Worm (Caenorhabditis elegans) whole organism, L4 larva: Measurements from ENCODE around the gene ZC487.2.
A peak's percentile ranks its signal among the peaks of the same experiment; 100 is the strongest.

Source experiments
- D1046.2 ChIP-seq: fragments of 200-800 bp; sonication (Bioruptor generic); IDR thresholded peaks from 2 replicates; pipeline ENCODE4 v1.3.6; 2022; ENCODE audit warnings: missing genetic modification characterization, missing compliant biosample characterization
- F37D6.2 ChIP-seq: sonication (generic microtip); optimal IDR thresholded peaks from 2 replicates; lab custom pipeline; 2016; ENCODE audit warnings: mild to moderate bottlenecking, missing genetic modification characterization, missing compliant biosample characterization
- F44E2.7 ChIP-seq: fragments of 200-800 bp; sonication (Bioruptor generic); IDR thresholded peaks from 2 replicates; pipeline ENCODE4 v2.1.2; 2022; ENCODE audit warnings: missing genetic modification characterization, missing compliant biosample characterization
- T26A8.4 ChIP-seq: fragments of 200-800 bp; sonication (Bioruptor generic); IDR thresholded peaks from 2 replicates; pipeline ENCODE4 v1.3.6; 2022; ENCODE audit warnings: missing genetic modification characterization, missing compliant biosample characterization
- Y75B8A.6 ChIP-seq: fragments of 200-800 bp; sonication (Bioruptor generic); IDR thresholded peaks from 2 replicates; pipeline ENCODE4 v1.3.6; 2022; ENCODE audit warnings: missing genetic modification reagents, missing genetic modification characterization, missing compliant biosample characterization
- aha-1 ChIP-seq: fragments of 150-350 bp; peaks from one replicate; lab custom pipeline; 2014; ENCODE audit warnings: missing biosample characterization, missing genetic modification characterization
- arid-1 ChIP-seq: fragments of 200-800 bp; sonication (Bioruptor generic); conservative IDR thresholded peaks from 2 replicates; pipeline ENCODE4 v1.3.6; 2022; ENCODE audit warnings: missing genetic modification reagents, missing genetic modification characterization, missing compliant biosample characterization
- attf-4 ChIP-seq: sonication (generic microtip); optimal IDR thresholded peaks from 3 replicates; lab custom pipeline; 2017; ENCODE audit warnings: missing biosample characterization, missing genetic modification characterization
- ceh-62 ChIP-seq: sonication (generic microtip); optimal IDR thresholded peaks from 2 replicates; lab custom pipeline; 2017; ENCODE audit warnings: missing biosample characterization, missing genetic modification characterization
- ceh-82 ChIP-seq: sonication (generic microtip); optimal IDR thresholded peaks from 2 replicates; lab custom pipeline; 2017; ENCODE audit warnings: missing biosample characterization, missing genetic modification characterization
- ces-1 ChIP-seq: fragments of 150-350 bp; sonication (generic microtip); optimal IDR thresholded peaks from 4 replicates; lab custom pipeline; 2014; ENCODE audit warnings: missing biosample characterization, missing genetic modification reagents, missing genetic modification characterization
- daf-12 ChIP-seq: fragments of 150-350 bp; optimal IDR thresholded peaks from 2 replicates; lab custom pipeline; 2014; ENCODE audit warnings: missing biosample characterization, missing genetic modification reagents, missing genetic modification characterization
- daf-8 ChIP-seq: fragments of 200-800 bp; sonication (Bioruptor generic); IDR thresholded peaks from 2 replicates; pipeline ENCODE4 v1.3.6; 2022; ENCODE audit warnings: missing genetic modification characterization, missing compliant biosample characterization
- dpl-1 ChIP-seq: fragments of 150-350 bp; optimal IDR thresholded peaks from 2 replicates; lab custom pipeline; 2014; ENCODE audit warnings: missing biosample characterization, missing genetic modification reagents, missing genetic modification characterization
- duxl-1 ChIP-seq: sonication (generic microtip); optimal IDR thresholded peaks from 2 replicates; lab custom pipeline; 2016; ENCODE audit warnings: mild to moderate bottlenecking, missing genetic modification characterization, moderate library complexity, missing compliant biosample characterization; ENCODE audit not compliant: poor library complexity
- dve-1 ChIP-seq: sonication (generic microtip); optimal IDR thresholded peaks from 2 replicates; lab custom pipeline; 2017; ENCODE audit warnings: antibody characterized with exemption, mild to moderate bottlenecking, missing genetic modification characterization, missing compliant biosample characterization; ENCODE audit not compliant: insufficient read depth
- fos-1 ChIP-seq: fragments of 150-350 bp; optimal IDR thresholded peaks from 2 replicates; lab custom pipeline; 2014; ENCODE audit warnings: missing biosample characterization, missing genetic modification characterization
- gei-8 ChIP-seq: fragments of 200-800 bp; sonication (Bioruptor generic); optimal IDR thresholded peaks from 2 replicates; lab custom pipeline; 2018; ENCODE audit warnings: mild to moderate bottlenecking, missing genetic modification characterization, missing compliant biosample characterization
- hif-1 ChIP-seq, 2 experiments: sonication (generic microtip); optimal IDR thresholded peaks; 2 replicates each; lab custom pipeline; 2016 to 2017; ENCODE audit warnings: missing compliant biosample characterization in 2 of 2, missing genetic modification characterization in 2 of 2, missing genetic modification reagents in 2 of 2, missing genotype in 2 of 2, mild to moderate bottlenecking in 1 of 2
- hmg-1.1 ChIP-seq: fragments of 200-800 bp; sonication (Bioruptor generic); IDR thresholded peaks from 2 replicates; pipeline ENCODE4 v1.3.6; 2022; ENCODE audit warnings: missing genetic modification reagents, missing genetic modification characterization, missing compliant biosample characterization
- jun-1 ChIP-seq: fragments of 150-350 bp; optimal IDR thresholded peaks from 2 replicates; lab custom pipeline; 2014; ENCODE audit warnings: missing biosample characterization, missing genetic modification reagents, missing genetic modification characterization
- lim-7 ChIP-seq: fragments of 200-800 bp; sonication (Bioruptor generic); IDR thresholded peaks from 2 replicates; pipeline ENCODE4 v1.3.6; 2022; ENCODE audit warnings: missing genetic modification characterization, missing compliant biosample characterization
- lin-1 ChIP-seq: fragments of 200-800 bp; sonication (Bioruptor generic); IDR thresholded peaks from 2 replicates; pipeline ENCODE4 v1.3.6; 2022; ENCODE audit warnings: missing genetic modification reagents, missing genetic modification characterization, missing compliant biosample characterization
- lin-13 ChIP-seq: fragments of 150-350 bp; optimal IDR thresholded peaks from 2 replicates; lab custom pipeline; 2014; ENCODE audit warnings: missing biosample characterization, missing genetic modification reagents, missing genetic modification characterization
- lin-15B ChIP-seq: fragments of 150-350 bp; sonication (generic microtip); optimal IDR thresholded peaks from 3 replicates; lab custom pipeline; 2014; ENCODE audit warnings: missing biosample characterization, missing genetic modification characterization
- lin-29 ChIP-seq: fragments of 200-800 bp; sonication (Bioruptor generic); IDR thresholded peaks from 2 replicates; pipeline ENCODE4 v1.3.6; 2022; ENCODE audit warnings: missing genetic modification reagents, missing genetic modification characterization, missing compliant biosample characterization
- lin-39 ChIP-seq: fragments of 150-350 bp; optimal IDR thresholded peaks from 2 replicates; lab custom pipeline; 2014; ENCODE audit warnings: missing biosample characterization, missing genetic modification reagents, missing genetic modification characterization
- lsy-2 ChIP-seq, 2 experiments: fragments of 150-350 bp in 1 of 2; sonication (generic microtip) in 1 of 2; optimal IDR thresholded peaks; 2 replicates each; lab custom pipeline; 2014 to 2017; ENCODE audit warnings: missing biosample characterization in 2 of 2, missing genetic modification characterization in 2 of 2
- mdl-1 ChIP-seq, 2 experiments: fragments of 150-350 bp in 1 of 2; sonication (generic microtip) in 1 of 2; optimal IDR thresholded peaks; 2 replicates each; lab custom pipeline; 2014 to 2017; ENCODE audit warnings: missing biosample characterization in 2 of 2, missing genetic modification characterization in 2 of 2
- mep-1 ChIP-seq: fragments of 150-350 bp; sonication (generic microtip); optimal IDR thresholded peaks from 3 replicates; lab custom pipeline; 2014; ENCODE audit warnings: missing biosample characterization, missing genetic modification characterization
- nhr-10 ChIP-seq: fragments of 150-350 bp; optimal IDR thresholded peaks from 2 replicates; lab custom pipeline; 2014; ENCODE audit warnings: missing biosample characterization, missing genetic modification characterization
- nhr-102 ChIP-seq: sonication (generic microtip); optimal IDR thresholded peaks from 2 replicates; lab custom pipeline; 2016; ENCODE audit warnings: mild to moderate bottlenecking, missing genetic modification characterization, moderate library complexity, missing compliant biosample characterization
- nhr-11 ChIP-seq: fragments of 150-350 bp; optimal IDR thresholded peaks from 2 replicates; lab custom pipeline; 2014; ENCODE audit warnings: missing biosample characterization, missing genetic modification characterization
- nhr-111 ChIP-seq: fragments of 200-800 bp; sonication (Bioruptor generic); optimal IDR thresholded peaks from 2 replicates; lab custom pipeline; 2018; ENCODE audit warnings: mild to moderate bottlenecking, missing genetic modification characterization, missing compliant biosample characterization
- nhr-237 ChIP-seq: sonication (generic microtip); optimal IDR thresholded peaks from 2 replicates; lab custom pipeline; 2017; ENCODE audit warnings: missing biosample characterization, missing genetic modification characterization
- nhr-28 ChIP-seq: fragments of 150-350 bp; optimal IDR thresholded peaks from 2 replicates; lab custom pipeline; 2014; ENCODE audit warnings: missing biosample characterization, missing genetic modification characterization
- nhr-42 ChIP-seq: fragments of 200-800 bp; sonication (Bioruptor generic); IDR thresholded peaks from 2 replicates; pipeline ENCODE4 v1.3.6; 2022; ENCODE audit warnings: missing genetic modification characterization, missing compliant biosample characterization
- nhr-48 ChIP-seq: sonication (generic microtip); optimal IDR thresholded peaks from 2 replicates; lab custom pipeline; 2016; ENCODE audit warnings: mild to moderate bottlenecking, missing genetic modification characterization, missing compliant biosample characterization
- nhr-6 ChIP-seq: fragments of 150-350 bp; optimal IDR thresholded peaks from 2 replicates; lab custom pipeline; 2014; ENCODE audit warnings: missing biosample characterization, missing genetic modification characterization
- nhr-76 ChIP-seq: fragments of 150-350 bp; optimal IDR thresholded peaks from 2 replicates; lab custom pipeline; 2014; ENCODE audit warnings: missing biosample characterization, missing genetic modification characterization
- nhr-77 ChIP-seq: fragments of 150-350 bp; optimal IDR thresholded peaks from 2 replicates; lab custom pipeline; 2014; ENCODE audit warnings: missing biosample characterization, missing genetic modification characterization
- pha-4 ChIP-seq, 2 experiments: fragments of 150-350 bp in 1 of 2; fragments of 200-800 bp in 1 of 2; sonication (Bioruptor generic) in 1 of 2; IDR thresholded peaks in 1 of 2; optimal IDR thresholded peaks in 1 of 2; 2 replicates each; pipeline versions ENCODE4 v1.3.6 to Lab custom; 2014 to 2022; ENCODE audit warnings: missing genetic modification characterization in 2 of 2, missing genetic modification reagents in 2 of 2, missing biosample characterization in 1 of 2, missing compliant biosample characterization in 1 of 2
- rbr-2 ChIP-seq: sonication (generic microtip); optimal IDR thresholded peaks from 2 replicates; lab custom pipeline; 2016; ENCODE audit warnings: missing genotype, missing genetic modification characterization, missing compliant biosample characterization
- saeg-2 ChIP-seq: fragments of 200-800 bp; sonication (Bioruptor generic); IDR thresholded peaks from 2 replicates; pipeline ENCODE4 v1.3.6; 2022; ENCODE audit warnings: missing genetic modification reagents, missing genetic modification characterization, missing compliant biosample characterization
- sdz-12 ChIP-seq: fragments of 200-800 bp; sonication (Bioruptor generic); optimal IDR thresholded peaks from 2 replicates; lab custom pipeline; 2018; ENCODE audit warnings: mild to moderate bottlenecking, missing genetic modification characterization, missing compliant biosample characterization
- snpc-1.2 ChIP-seq: fragments of 200-800 bp; sonication (Bioruptor generic); IDR thresholded peaks from 2 replicates; pipeline ENCODE4 v1.3.6; 2022; ENCODE audit warnings: missing genetic modification reagents, missing genetic modification characterization, missing compliant biosample characterization
- tag-97 ChIP-seq: fragments of 200-800 bp; sonication (Bioruptor generic); IDR thresholded peaks from 2 replicates; pipeline ENCODE4 v1.3.6; 2022; ENCODE audit warnings: missing genetic modification characterization, missing compliant biosample characterization
- zag-1 ChIP-seq: fragments of 150-350 bp; optimal IDR thresholded peaks from 2 replicates; lab custom pipeline; 2014; ENCODE audit warnings: missing biosample characterization, missing genetic modification characterization
- zip-2 ChIP-seq: fragments of 150-350 bp; optimal IDR thresholded peaks from 2 replicates; lab custom pipeline; 2014; ENCODE audit warnings: missing biosample characterization, missing genetic modification characterization

The ZC487.2 gene

ce11 chrV:6709050-6709683, 13.1 kb downstream of the ZC487.2 start, which contains the start of gene dlst-1 (continued):
- 0 out of 2 replicates have a peak, but pooled peaks have one; percentile 39 for TF ChIP-seq pha-4 (GFP tag; IDR thresholded peaks at IDR 0.05; lab: Robert Waterston, UW)
- TF ChIP-seq pha-4 (tag; optimal IDR thresholded peaks at IDR 0.05; lab: Kevin White, UChicago), result no peak
- TF ChIP-seq T26A8.4 (GFP tag; lab: Robert Waterston, UW), result no peak
- TF ChIP-seq nhr-10 (tag; lab: Kevin White, UChicago), result no peak
- no peak for TF ChIP-seq nhr-237 (tag; lab: Kevin White, UChicago)
- TF ChIP-seq rbr-2 (tag; lab: Kevin White, UChicago), result peak; percentile 37
- no peak for TF ChIP-seq mdl-1 (tag; optimal IDR thresholded peaks at IDR 0.05; lab: Kevin White, UChicago)
- TF ChIP-seq hif-1 (tag; optimal IDR thresholded peaks at IDR 0.05; lab: Kevin White, UChicago), result no peak
- no peak for TF ChIP-seq gei-8 (GFP tag; lab: Kevin White, UChicago)
- TF ChIP-seq nhr-28 (tag; lab: Kevin White, UChicago), result no peak
- no peak for TF ChIP-seq ces-1 (GFP tag; lab: Kevin White, UChicago)
- no peak for TF ChIP-seq daf-8
- peak; percentile 45 for TF ChIP-seq dve-1 (tag; lab: Kevin White, UChicago)
- TF ChIP-seq Y75B8A.6 (GFP tag; lab: Robert Waterston, UW), result no peak
- no peak for TF ChIP-seq lin-1
- TF ChIP-seq attf-4 (tag; lab: Kevin White, UChicago), result no peak
- TF ChIP-seq, all 104 proteins: peak for 22

ce11 chrV:6706771-6707170, 15.5 kb downstream of the ZC487.2 start, which contains the start of gene W02F12.4:
TSS of gene W02F12.4 (minus strand) at chrV:6706934.
- TF ChIP-seq duxl-1, result no peak
- TF ChIP-seq lin-29 (GFP tag; lab: Robert Waterston, UW), result no peak
- TF ChIP-seq ceh-82 (tag; lab: Kevin White, UChicago), result no peak
- no peak for TF ChIP-seq dpl-1 (GFP tag; lab: Kevin White, UChicago)
- TF ChIP-seq nhr-28 (tag; lab: Kevin White, UChicago), result peak; percentile 66
- TF ChIP-seq arid-1 (GFP tag; lab: Robert Waterston, UW), result no peak
- no peak for TF ChIP-seq fos-1
- no peak for TF ChIP-seq lin-13 (GFP tag; lab: Kevin White, UChicago)
- TF ChIP-seq nhr-111 (GFP tag; lab: Kevin White, UChicago), result no peak
- TF ChIP-seq nhr-6 (tag; lab: Kevin White, UChicago), result peak; percentile 28
- no peak for TF ChIP-seq nhr-42 (GFP tag; lab: Robert Waterston, UW)
- TF ChIP-seq mep-1 (tag; lab: Kevin White, UChicago), result peak; percentile 58
- no peak for TF ChIP-seq zag-1 (tag; lab: Kevin White, UChicago)
- TF ChIP-seq zip-2 (tag; lab: Kevin White, UChicago), result no peak
- no peak for TF ChIP-seq aha-1 (tag; lab: Kevin White, UChicago)
- no peak for TF ChIP-seq lin-15B
- no peak for TF ChIP-seq rbr-2 (tag; lab: Kevin White, UChicago)
- no peak for TF ChIP-seq lin-39 (tag; lab: Kevin White, UChicago)
- TF ChIP-seq nhr-76 (tag; lab: Kevin White, UChicago), result no peak
- peak; percentile 6 for TF ChIP-seq nhr-48 (tag; lab: Kevin White, UChicago)
- TF ChIP-seq nhr-102, result peak; percentile 30
- TF ChIP-seq daf-12 (tag; lab: Kevin White, UChicago), result no peak
- no peak for TF ChIP-seq nhr-11 (tag; lab: Kevin White, UChicago)
- TF ChIP-seq nhr-77, result peak; percentile 62
- TF ChIP-seq D1046.2 (GFP tag; lab: Robert Waterston, UW), result no peak
- no peak for TF ChIP-seq tag-97
- no peak for TF ChIP-seq hmg-1.1 (GFP tag; lab: Robert Waterston, UW)
- no peak for TF ChIP-seq saeg-2 (GFP tag; lab: Robert Waterston, UW)
- TF ChIP-seq Y75B8A.6 (GFP tag; lab: Robert Waterston, UW), result no peak
- TF ChIP-seq lim-7 (GFP tag; lab: Robert Waterston, UW), result no peak
- no peak for TF ChIP-seq F37D6.2 (tag; lab: Kevin White, UChicago)
- no peak for TF ChIP-seq snpc-1.2 (GFP tag; lab: Robert Waterston, UW)
- no peak for TF ChIP-seq jun-1 (tag; lab: Kevin White, UChicago)
- TF ChIP-seq nhr-10 (tag; lab: Kevin White, UChicago), result no peak
- TF ChIP-seq ceh-62 (tag; lab: Kevin White, UChicago), result no peak
- TF ChIP-seq F44E2.7, result no peak
- TF ChIP-seq lsy-2 (tag; optimal IDR thresholded peaks at IDR 0.05; lab: Kevin White, UChicago), result peak in 1 of 2 experiments; percentile 48
- TF ChIP-seq sdz-12, result no peak
